Fruit fly (Drosophila melanogaster) whole organism, embryonic: ENCODE measurements around the gene Hs6st.

Experiments used
- CG10366 ChIP-seq: fragments of 200-800 bp; sonication (Bioruptor generic); IDR thresholded peaks from 2 replicates; pipeline ENCODE4 v1.3.6; 2022; ENCODE audit warnings: missing biosample characterization, missing genetic modification characterization
- CG12236 ChIP-seq: fragments of 200-800 bp; sonication (Bioruptor generic); optimal IDR thresholded peaks from 2 replicates; lab custom pipeline; 2016; ENCODE audit warnings: missing biosample characterization, missing genetic modification characterization
- CG12744 ChIP-seq: fragments of 200-800 bp; sonication (Bioruptor generic); optimal IDR thresholded peaks from 2 replicates; lab custom pipeline; 2016; ENCODE audit warnings: missing biosample characterization, missing genetic modification characterization
- CG14441 ChIP-seq: fragments of 200-800 bp; sonication (Bioruptor generic); IDR thresholded peaks from 2 replicates; pipeline ENCODE4 v1.3.6; 2022; ENCODE audit warnings: missing biosample characterization, missing genetic modification characterization
- CG18011 ChIP-seq: fragments of 200-800 bp; sonication (Bioruptor generic); optimal IDR thresholded peaks from 2 replicates; lab custom pipeline; 2017; ENCODE audit warnings: missing biosample characterization, missing genetic modification characterization, mild to moderate bottlenecking, moderate library complexity, missing genotype
- CG31441 ChIP-seq: fragments of 200-800 bp; sonication (Bioruptor generic); IDR thresholded peaks from 2 replicates; pipeline ENCODE4 v1.3.6; 2022; ENCODE audit warnings: missing biosample characterization, missing genetic modification characterization
- CG5245 ChIP-seq: fragments of 200-800 bp; sonication (Bioruptor generic); optimal IDR thresholded peaks from 3 replicates; lab custom pipeline; 2016; ENCODE audit warnings: missing biosample characterization, missing genetic modification characterization
- CG6683 ChIP-seq: fragments of 200-800 bp; sonication (Bioruptor generic); optimal IDR thresholded peaks from 2 replicates; lab custom pipeline; 2017; ENCODE audit warnings: missing biosample characterization, mild to moderate bottlenecking, missing genetic modification characterization, missing genetic modification reagents
- CG6765 ChIP-seq: fragments of 200-800 bp; sonication (Bioruptor generic); optimal IDR thresholded peaks from 3 replicates; lab custom pipeline; 2017; ENCODE audit warnings: missing biosample characterization, mild to moderate bottlenecking, missing genetic modification characterization
- CG7987 ChIP-seq: fragments of 200-800 bp; sonication (Bioruptor generic); optimal IDR thresholded peaks from 2 replicates; lab custom pipeline; 2018; ENCODE audit warnings: missing biosample characterization, mild to moderate bottlenecking, missing genetic modification characterization, moderate library complexity
- CG8089 ChIP-seq: fragments of 200-800 bp; sonication (Bioruptor generic); optimal IDR thresholded peaks from 3 replicates; lab custom pipeline; 2016; ENCODE audit warnings: missing biosample characterization, missing genetic modification characterization
- CG9876 ChIP-seq: fragments of 200-800 bp; sonication (Bioruptor generic); optimal IDR thresholded peaks from 2 replicates; lab custom pipeline; 2016; ENCODE audit warnings: missing biosample characterization, missing genetic modification characterization
- CoRest ChIP-seq: fragments of 200-800 bp; sonication (Bioruptor generic); optimal IDR thresholded peaks from 3 replicates; lab custom pipeline; 2018; ENCODE audit warnings: missing biosample characterization, mild to moderate bottlenecking, missing genetic modification characterization, moderate library complexity
- HLH4C ChIP-seq: fragments of 200-800 bp; sonication (Bioruptor generic); IDR thresholded peaks from 3 replicates; pipeline ENCODE4 v1.3.6; 2022; ENCODE audit warnings: missing biosample characterization, missing genetic modification characterization; ENCODE audit not compliant: partially characterized antibody
- HmgD ChIP-seq: fragments of 200-800 bp; sonication (Bioruptor generic); optimal IDR thresholded peaks from 3 replicates; lab custom pipeline; 2016; ENCODE audit warnings: missing biosample characterization, missing genetic modification characterization
- Hr39 ChIP-seq: fragments of >200 bp; optimal IDR thresholded peaks from 2 replicates; lab custom pipeline; 2017
- Lhr ChIP-seq: fragments of 200-800 bp; sonication (Bioruptor generic); optimal IDR thresholded peaks from 3 replicates; lab custom pipeline; 2017; ENCODE audit warnings: mild to moderate bottlenecking, missing biosample characterization, missing genetic modification reagents, missing genetic modification characterization
- NC2α ChIP-seq: fragments of 200-800 bp; sonication (Bioruptor generic); optimal IDR thresholded peaks from 2 replicates; lab custom pipeline; 2016; ENCODE audit warnings: missing biosample characterization, missing genetic modification characterization
- Oaz ChIP-seq: fragments of 200-800 bp; sonication (Bioruptor generic); IDR thresholded peaks from 2 replicates; pipeline ENCODE4 v1.3.6; 2022; ENCODE audit warnings: missing biosample characterization, missing genetic modification characterization
- Optix ChIP-seq: fragments of 200-800 bp; sonication (Bioruptor generic); IDR thresholded peaks from 3 replicates; pipeline ENCODE4 v1.3.6; 2022; ENCODE audit warnings: missing biosample characterization, missing genetic modification characterization
- Ravus ChIP-seq: fragments of 200-800 bp; sonication (Bioruptor generic); IDR thresholded peaks from 2 replicates; pipeline ENCODE4 v1.3.6; 2022; ENCODE audit warnings: missing biosample characterization, missing genetic modification characterization
- TFAM ChIP-seq: fragments of 200-800 bp; sonication (Bioruptor generic); optimal IDR thresholded peaks from 2 replicates; lab custom pipeline; 2017; ENCODE audit warnings: missing biosample characterization, missing genetic modification characterization, inconsistent platforms
- Trl ChIP-seq, 3 experiments: fragments of >200 bp in 2 of 3; fragments of 200-800 bp in 1 of 3; sonication (Bioruptor generic) in 1 of 3; optimal IDR thresholded peaks; 2 replicates in 1 of 3; 3 replicates in 2 of 3; lab custom pipeline; 2016 to 2017; ENCODE audit warnings: missing biosample characterization in 1 of 3, missing genetic modification characterization in 1 of 3
- aop ChIP-seq: fragments of 200-800 bp; sonication (Bioruptor generic); IDR thresholded peaks from 2 replicates; pipeline ENCODE4 v1.3.6; 2022; ENCODE audit warnings: missing biosample characterization, missing genetic modification characterization
- ap ChIP-seq: fragments of 200-800 bp; sonication (Bioruptor generic); IDR thresholded peaks from 2 replicates; pipeline ENCODE4 v1.3.6; 2022; ENCODE audit warnings: missing biosample characterization, missing genetic modification characterization
- ato ChIP-seq: fragments of 200-800 bp; sonication (Bioruptor generic); IDR thresholded peaks from 2 replicates; pipeline ENCODE4 v1.3.6; 2022; ENCODE audit warnings: missing biosample characterization, missing genetic modification characterization; ENCODE audit not compliant: partially characterized antibody
- cad ChIP-seq: fragments of >200 bp; optimal IDR thresholded peaks from 2 replicates; lab custom pipeline; 2017; ENCODE audit warnings: missing biosample characterization, missing genetic modification characterization
- crol ChIP-seq: fragments of 200-800 bp; sonication (Bioruptor generic); IDR thresholded peaks from 2 replicates; pipeline ENCODE4 v1.3.6; 2022; ENCODE audit warnings: missing biosample characterization, missing genetic modification characterization
- ewg ChIP-seq: fragments of 200-800 bp; sonication (Bioruptor generic); optimal IDR thresholded peaks from 3 replicates; lab custom pipeline; 2017; ENCODE audit warnings: mild to moderate bottlenecking, missing biosample characterization, missing genetic modification reagents, missing genetic modification characterization
- fd3F ChIP-seq: fragments of 200-800 bp; sonication (Bioruptor generic); optimal IDR thresholded peaks from 2 replicates; lab custom pipeline; 2018; ENCODE audit warnings: missing biosample characterization, mild to moderate bottlenecking, missing genetic modification characterization, moderate library complexity
- grau ChIP-seq: fragments of 200-800 bp; optimal IDR thresholded peaks from 3 replicates; lab custom pipeline; 2019; ENCODE audit warnings: missing biosample characterization, mild to moderate bottlenecking, missing genetic modification characterization, moderate library complexity
- gsb-n ChIP-seq: fragments of 200-800 bp; sonication (Bioruptor generic); optimal IDR thresholded peaks from 3 replicates; lab custom pipeline; 2018; ENCODE audit warnings: missing biosample characterization, mild to moderate bottlenecking, missing genetic modification characterization
- inv ChIP-seq: fragments of 200-800 bp; sonication (Bioruptor generic); IDR thresholded peaks from 2 replicates; pipeline ENCODE4 v1.3.6; 2022; ENCODE audit warnings: missing biosample characterization, missing genetic modification characterization; ENCODE audit not compliant: partially characterized antibody
- kah ChIP-seq: fragments of 200-800 bp; sonication (Bioruptor generic); optimal IDR thresholded peaks from 2 replicates; lab custom pipeline; 2018; ENCODE audit warnings: missing biosample characterization, mild to moderate bottlenecking, missing genetic modification characterization
- klu ChIP-seq: fragments of 200-800 bp; sonication (Bioruptor generic); IDR thresholded peaks from 2 replicates; pipeline ENCODE4 v1.3.6; 2022; ENCODE audit warnings: missing biosample characterization, missing genetic modification characterization
- kni ChIP-seq: fragments of 200-800 bp; sonication (Bioruptor generic); optimal IDR thresholded peaks from 3 replicates; lab custom pipeline; 2017; ENCODE audit warnings: mild to moderate bottlenecking, missing biosample characterization, missing genetic modification reagents, missing genetic modification characterization
- lmd ChIP-seq: fragments of 200-800 bp; sonication (Bioruptor generic); IDR thresholded peaks from 2 replicates; pipeline ENCODE4 v1.3.6; 2022; ENCODE audit warnings: missing biosample characterization, missing genetic modification characterization
- lola ChIP-seq, 3 experiments: fragments of >200 bp in 2 of 3; fragments of 200-800 bp in 1 of 3; sonication (Bioruptor generic) in 1 of 3; optimal IDR thresholded peaks; 2 replicates each; lab custom pipeline; 2017 to 2019; ENCODE audit warnings: missing biosample characterization in 3 of 3, missing genetic modification characterization in 3 of 3, mild to moderate bottlenecking in 1 of 3, moderate library complexity in 1 of 3
- pan ChIP-seq, 4 experiments: fragments of >200 bp in 3 of 4; fragments of 200-800 bp in 1 of 4; sonication (Bioruptor generic) in 1 of 4; optimal IDR thresholded peaks in 3 of 4; IDR thresholded peaks in 1 of 4; 2 replicates each; pipeline versions ENCODE4 v1.3.6 to Lab custom; 2017 to 2022; ENCODE audit warnings: missing biosample characterization in 2 of 4, missing genetic modification characterization in 2 of 4, mixed read lengths in 1 of 4
- pnt ChIP-seq: fragments of 200-800 bp; sonication (Bioruptor generic); optimal IDR thresholded peaks from 3 replicates; lab custom pipeline; 2016; ENCODE audit warnings: missing biosample characterization, missing genetic modification characterization
- prd ChIP-seq, 3 experiments: fragments of >200 bp in 2 of 3; fragments of 200-800 bp in 1 of 3; sonication (Bioruptor generic) in 1 of 3; optimal IDR thresholded peaks in 2 of 3; IDR thresholded peaks in 1 of 3; 2 replicates in 2 of 3; 3 replicates in 1 of 3; pipeline versions ENCODE4 v1.3.6 to Lab custom; 2017 to 2022; ENCODE audit warnings: missing biosample characterization in 1 of 3, missing genetic modification characterization in 1 of 3
- pros ChIP-seq: fragments of 200-800 bp; sonication (Bioruptor generic); optimal IDR thresholded peaks from 3 replicates; lab custom pipeline; 2019; ENCODE audit warnings: missing biosample characterization, mild to moderate bottlenecking, missing genetic modification characterization, moderate library complexity
- ssp ChIP-seq: fragments of 200-800 bp; sonication (Bioruptor generic); IDR thresholded peaks from 2 replicates; pipeline ENCODE4 v1.3.6; 2022; ENCODE audit warnings: missing biosample characterization, missing genetic modification characterization
- zfh1 ChIP-seq: fragments of 200-800 bp; sonication (Bioruptor generic); IDR thresholded peaks from 3 replicates; pipeline ENCODE4 v1.3.6; 2022; ENCODE audit warnings: missing biosample characterization, missing genetic modification characterization

Hs6st gene

dm6 chr3R:19934840-19935776 is 73.2 kb downstream of the Hs6st start, which contains the start of gene mira (continued):
- TF ChIP-seq prd (optimal IDR thresholded peaks at IDR 0.05; lab: Kevin White, UChicago) (no peak), prd (GFP tag; IDR thresholded peaks at IDR 0.05; lab: Robert Waterston, UW) (peak; percentile 22; the same call in 1 of the 3 replicates), lmd (GFP tag; lab: Robert Waterston, UW) (no peak), CoRest (tag; lab: Kevin White, UChicago) (peak; percentile 25), ssp (GFP tag; lab: Robert Waterston, UW) (no peak), pan (optimal IDR thresholded peaks at IDR 0.05; lab: Kevin White, UChicago) (no peak), pan (GFP tag; optimal IDR thresholded peaks at IDR 0.05 in 1 of 2, IDR thresholded peaks at IDR 0.05 in 1 of 2) (no peak), CG12236 (GFP tag; lab: Kevin White, UChicago) (no peak), grau (peak; percentile 14), CG31441 (GFP tag; lab: Robert Waterston, UW) (0 out of 2 replicates have a peak, but pooled peaks have one; percentile 28), gsb-n (tag; lab: Kevin White, UChicago) (no peak), CG14441 (GFP tag; lab: Robert Waterston, UW) (no peak)

- no peak for TF ChIP-seq Ravus (GFP tag; lab: Robert Waterston, UW)
- 0 out of 3 replicates have a peak, but pooled peaks have one; percentile 27 for TF ChIP-seq HLH4C (GFP tag; lab: Robert Waterston, UW)
- no peak for TF ChIP-seq aop (GFP tag; lab: Robert Waterston, UW)
- no peak for TF ChIP-seq CG18011 (GFP tag; lab: Kevin White, UChicago)
- no peak for TF ChIP-seq CG12744 (GFP tag; lab: Kevin White, UChicago)
- TF ChIP-seq klu (GFP tag; lab: Robert Waterston, UW), result no peak
- no peak for TF ChIP-seq CG10366 (GFP tag; lab: Robert Waterston, UW)
- peak; percentile 39 for TF ChIP-seq Hr39
- no peak for TF ChIP-seq CG9876 (GFP tag; lab: Kevin White, UChicago)
- TF ChIP-seq ato (GFP tag; lab: Robert Waterston, UW), result no peak
- no peak for TF ChIP-seq TFAM
- TF ChIP-seq fd3F (GFP tag; lab: Kevin White, UChicago), result no peak
- TF ChIP-seq crol (GFP tag; lab: Robert Waterston, UW), result peak; percentile 23; the same call in 1 of the 2 replicates
- TF ChIP-seq HmgD (GFP tag; lab: Kevin White, UChicago), result no peak
- TF ChIP-seq inv, result no peak
- TF ChIP-seq NC2α (GFP tag; lab: Kevin White, UChicago), result no peak
- TF ChIP-seq Lhr (GFP tag; lab: Kevin White, UChicago), result no peak
- TF ChIP-seq zfh1 (GFP tag; lab: Robert Waterston, UW), result no peak
Measured at dm6 chr3R:19932169-19932568, 76.1 kb downstream of the Hs6st start.

dm6 chr3R:19930913-19931706 is 77.2 kb downstream of the Hs6st start:
- TF ChIP-seq kah (GFP tag; lab: Kevin White, UChicago), result no peak
- TF ChIP-seq CG7987, result no peak
- peak; percentile 35 for TF ChIP-seq ewg
- TF ChIP-seq lola (GFP tag; optimal IDR thresholded peaks at IDR 0.05; lab: Kevin White, UChicago), result no peak
- no peak for TF ChIP-seq CG5245
- no peak for TF ChIP-seq Oaz (GFP tag; lab: Robert Waterston, UW)
- TF ChIP-seq cad (GFP tag; lab: Kevin White, UChicago), result peak; percentile 59
- no peak for TF ChIP-seq CG8089 (GFP tag; lab: Kevin White, UChicago)
- peak; percentile 44 for TF ChIP-seq kni (GFP tag; lab: Kevin White, UChicago)
- TF ChIP-seq pnt (GFP tag; lab: Kevin White, UChicago), result no peak
- TF ChIP-seq gsb-n (tag; lab: Kevin White, UChicago), result no peak
- no peak for TF ChIP-seq Trl (optimal IDR thresholded peaks at IDR 0.05; lab: Kevin White, UChicago)
- no peak for TF ChIP-seq Trl (GFP tag; optimal IDR thresholded peaks at IDR 0.05; lab: Kevin White, UChicago)
- TF ChIP-seq ap (GFP tag; lab: Robert Waterston, UW), result no peak
- no peak for TF ChIP-seq CG6683 (GFP tag; lab: Kevin White, UChicago)
- no peak for TF ChIP-seq Optix (GFP tag; lab: Robert Waterston, UW)
- peak; percentile 98 for TF ChIP-seq pros
- TF ChIP-seq CG6765 (GFP tag; lab: Kevin White, UChicago), result no peak
